Fruit fly (Drosophila melanogaster) whole organism, embryonic: Measurements from ENCODE around the gene Drgx.

Experiments
- CG11093 ChIP-seq: fragments of 200-800 bp; sonication (Bioruptor generic); IDR thresholded peaks from 3 replicates; pipeline ENCODE4 v1.3.6; 2022; ENCODE audit warnings: missing biosample characterization, missing genetic modification characterization
- CG11695 ChIP-seq: fragments of 200-800 bp; sonication (Bioruptor generic); IDR thresholded peaks from 3 replicates; pipeline ENCODE4 v1.3.6; 2022; ENCODE audit warnings: missing biosample characterization, missing genetic modification characterization
- CG12769 ChIP-seq: fragments of 200-800 bp; sonication (Bioruptor generic); optimal IDR thresholded peaks from 2 replicates; lab custom pipeline; 2019; ENCODE audit warnings: missing biosample characterization, mild to moderate bottlenecking, missing genetic modification characterization, moderate library complexity
- CG17802 ChIP-seq: fragments of 200-800 bp; sonication (Bioruptor generic); optimal IDR thresholded peaks from 2 replicates; lab custom pipeline; 2018; ENCODE audit warnings: missing biosample characterization, mild to moderate bottlenecking, missing genetic modification characterization, moderate library complexity
- ftz-f1 ChIP-seq: fragments of 200-800 bp; sonication (Bioruptor generic); optimal IDR thresholded peaks from 2 replicates; lab custom pipeline; 2016; ENCODE audit warnings: missing biosample characterization, missing genetic modification characterization
- lbe ChIP-seq: fragments of 200-800 bp; sonication (Bioruptor generic); optimal IDR thresholded peaks from 2 replicates; lab custom pipeline; 2016; ENCODE audit warnings: missing biosample characterization, mild to moderate bottlenecking, missing genetic modification characterization
- otp ChIP-seq: fragments of 200-800 bp; sonication (Bioruptor generic); IDR thresholded peaks from 3 replicates; pipeline ENCODE4, ENCODE4 v1.3.6; 2022; ENCODE audit warnings: missing biosample characterization, missing genetic modification characterization
- usp ChIP-seq: fragments of >200 bp; optimal IDR thresholded peaks from 2 replicates; lab custom pipeline; 2017; ENCODE audit warnings: missing biosample characterization, missing genetic modification characterization

- TF ChIP-seq CG11093 (no peak), CG12769 (tag; lab: Kevin White, UChicago) (no peak), ftz-f1 (GFP tag; lab: Kevin White, UChicago) (no peak), CG11695 (GFP tag; lab: Robert Waterston, UW) (no peak), CG17802 (tag; lab: Kevin White, UChicago) (no peak), otp (GFP tag; lab: Robert Waterston, UW) (no peak), lbe (GFP tag; lab: Kevin White, UChicago) (peak; percentile 16), usp (GFP tag; lab: Kevin White, UChicago) (no peak)
These were observed 14.9 kb upstream of the Drgx start for dm6 chr2L:3647521-3648172.
